Worm (Caenorhabditis elegans) whole organism, young adult: ENCODE results near the gene nhr-32.

ENCODE experiments used
- T07F8.4 ChIP-seq: sonication (generic microtip); optimal IDR thresholded peaks from 2 replicates; lab custom pipeline; 2016; ENCODE audit warnings: mild to moderate bottlenecking, missing genetic modification characterization, moderate library complexity, missing compliant biosample characterization
- dpl-1 ChIP-seq: fragments of 150-350 bp; optimal IDR thresholded peaks from 2 replicates; lab custom pipeline; 2014; ENCODE audit warnings: missing biosample characterization, missing genetic modification reagents, missing genetic modification characterization
- lag-1 ChIP-seq: fragments of 200-800 bp; sonication (Bioruptor generic); IDR thresholded peaks from 2 replicates; pipeline ENCODE4 v1.3.6; 2022; ENCODE audit warnings: missing genetic modification reagents, missing genetic modification characterization, missing compliant biosample characterization
- let-607 ChIP-seq, 2 experiments: fragments of 200-800 bp in 1 of 2; sonication (Bioruptor generic) in 1 of 2; sonication (generic microtip) in 1 of 2; optimal IDR thresholded peaks; 2 replicates each; lab custom pipeline; 2016 to 2018; ENCODE audit warnings: mild to moderate bottlenecking in 2 of 2, missing compliant biosample characterization in 2 of 2, missing genetic modification characterization in 2 of 2, moderate library complexity in 2 of 2, missing genotype in 1 of 2
- madf-6 ChIP-seq: fragments of 200-800 bp; sonication (Bioruptor generic); IDR thresholded peaks from 2 replicates; pipeline ENCODE4 v1.3.6; 2022; ENCODE audit warnings: missing genetic modification reagents, missing genetic modification characterization, missing compliant biosample characterization
- nhr-120 ChIP-seq: fragments of 200-800 bp; sonication (Bioruptor generic); IDR thresholded peaks from 2 replicates; pipeline ENCODE4 v1.3.6; 2022; ENCODE audit warnings: missing genetic modification characterization, missing compliant biosample characterization
- rcor-1 ChIP-seq: fragments of 200-800 bp; sonication (Bioruptor generic); IDR thresholded peaks from 2 replicates; pipeline ENCODE4 v1.3.6; 2022; ENCODE audit warnings: missing genetic modification reagents, missing genetic modification characterization, missing compliant biosample characterization
- snpc-4 ChIP-seq, 5 experiments: fragments of 150-350 bp in 1 of 5; sonication (generic microtip) in 4 of 5; optimal IDR thresholded peaks; 2 replicates each; lab custom pipeline; 2014 to 2018; ENCODE audit warnings: missing genetic modification characterization in 5 of 5, missing biosample characterization in 3 of 5, antibody characterized with exemption in 2 of 5, mild to moderate bottlenecking in 2 of 5, missing compliant biosample characterization in 2 of 5, missing genotype in 2 of 5, moderate library complexity in 2 of 5, missing genetic modification reagents in 1 of 5
- tlf-1 ChIP-seq: fragments of 200-800 bp; sonication (Bioruptor generic); optimal IDR thresholded peaks from 2 replicates; lab custom pipeline; 2018; ENCODE audit warnings: mild to moderate bottlenecking, missing genetic modification characterization, missing compliant biosample characterization
- unc-62 ChIP-seq: fragments of 150-350 bp; optimal IDR thresholded peaks from 2 replicates; lab custom pipeline; 2014; ENCODE audit warnings: missing biosample characterization, missing genetic modification reagents, missing genetic modification characterization
- ztf-26 ChIP-seq: sonication (generic microtip); optimal IDR thresholded peaks from 2 replicates; lab custom pipeline; 2017; ENCODE audit warnings: missing genetic modification characterization, missing compliant biosample characterization

- no peak for TF ChIP-seq dpl-1 (GFP tag; lab: Kevin White, UChicago)
- no peak for TF ChIP-seq T07F8.4 (tag; lab: Kevin White, UChicago)
- TF ChIP-seq nhr-120 (GFP tag; lab: Robert Waterston, UW): no peak
- no peak for TF ChIP-seq lag-1 (GFP tag; lab: Robert Waterston, UW)
- no peak for TF ChIP-seq snpc-4 (GFP tag; optimal IDR thresholded peaks at IDR 0.05; lab: Kevin White, UChicago)
- no peak for TF ChIP-seq snpc-4 (tag; optimal IDR thresholded peaks at IDR 0.05; lab: Kevin White, UChicago)
- no peak for TF ChIP-seq madf-6
- no peak for TF ChIP-seq ztf-26 (tag; lab: Kevin White, UChicago)
- no peak for TF ChIP-seq let-607 (tag; optimal IDR thresholded peaks at IDR 0.05; lab: Kevin White, UChicago)
- TF ChIP-seq rcor-1: no peak
- TF ChIP-seq tlf-1 (GFP tag; lab: Kevin White, UChicago): no peak
- no peak for TF ChIP-seq unc-62 (GFP tag; lab: Kevin White, UChicago)
Observed at ce11 chrX:13294669-13295068, 42.9 kb downstream of the nhr-32 start, which contains the start of gene srd-36.
